Worm (Caenorhabditis elegans) whole organism, L3 larva: Measurements from ENCODE around the gene bus-5.

Experiments
- ZK546.5 ChIP-seq: sonication (generic microtip); optimal IDR thresholded peaks from 2 replicates; lab custom pipeline; 2017; ENCODE audit warnings: missing biosample characterization, missing genetic modification characterization
- egl-27 ChIP-seq: sonication (generic microtip); optimal IDR thresholded peaks from 4 replicates; lab custom pipeline; 2017; ENCODE audit warnings: missing biosample characterization, missing genetic modification reagents, missing genetic modification characterization
- elt-1 ChIP-seq: fragments of 150-350 bp; optimal IDR thresholded peaks from 2 replicates; lab custom pipeline; 2014; ENCODE audit warnings: missing biosample characterization, missing genetic modification characterization
- fkh-10 ChIP-seq: sonication (generic microtip); optimal IDR thresholded peaks from 2 replicates; lab custom pipeline; 2017; ENCODE audit warnings: missing biosample characterization, missing genetic modification reagents, missing genetic modification characterization
- lin-39 ChIP-seq: fragments of 150-350 bp; optimal IDR thresholded peaks from 2 replicates; lab custom pipeline; 2018; ENCODE audit warnings: missing biosample characterization, missing genetic modification reagents, missing genetic modification characterization
- nfya-1 ChIP-seq: sonication (generic microtip); optimal IDR thresholded peaks from 2 replicates; lab custom pipeline; 2017; ENCODE audit warnings: missing genetic modification characterization, mild to moderate bottlenecking, missing compliant biosample characterization, antibody characterized with exemption, moderate library complexity; ENCODE audit not compliant: insufficient read depth
- nhr-28 ChIP-seq: fragments of 150-350 bp; optimal IDR thresholded peaks from 2 replicates; lab custom pipeline; 2014; ENCODE audit warnings: missing biosample characterization, missing genetic modification characterization
- snpc-4 ChIP-seq: fragments of 150-350 bp; optimal IDR thresholded peaks from 2 replicates; lab custom pipeline; 2014; ENCODE audit warnings: missing biosample characterization, missing genetic modification characterization
- tbx-2 ChIP-seq: sonication (generic microtip); optimal IDR thresholded peaks from 2 replicates; lab custom pipeline; 2016; ENCODE audit warnings: mild to moderate bottlenecking, missing genetic modification characterization, missing compliant biosample characterization
- unc-62 ChIP-seq: fragments of 150-350 bp; sonication (generic microtip); optimal IDR thresholded peaks from 4 replicates; lab custom pipeline; 2014; ENCODE audit warnings: missing biosample characterization, missing genetic modification reagents, missing genetic modification characterization
- ztf-4 ChIP-seq: fragments of 150-350 bp; optimal IDR thresholded peaks from 2 replicates; lab custom pipeline; 2014; ENCODE audit warnings: missing biosample characterization, missing genetic modification characterization

DNA sequence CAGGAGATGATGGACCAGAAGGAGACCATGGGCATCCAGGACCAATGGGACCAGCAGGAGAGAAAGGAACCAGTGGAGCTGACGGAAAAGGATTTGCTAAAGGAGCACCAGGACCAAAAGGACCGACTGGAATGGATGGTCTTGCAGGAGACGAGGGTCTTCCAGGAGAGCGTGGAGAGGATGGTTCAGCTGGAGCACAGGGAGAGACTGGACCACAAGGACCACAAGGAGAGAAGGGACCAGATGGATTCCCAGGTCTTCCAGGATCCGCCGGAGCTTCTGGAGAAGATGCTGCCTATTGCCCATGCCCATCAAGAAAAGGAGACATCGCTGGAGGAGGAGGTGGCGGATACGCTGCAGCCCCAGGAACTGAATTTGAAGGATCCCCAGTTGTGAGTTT lies 18.8 kb downstream of the bus-5 start:
- no peak for TF ChIP-seq egl-27 (tag; lab: Kevin White, UChicago)
- TF ChIP-seq elt-1 (tag; lab: Kevin White, UChicago): no peak
- TF ChIP-seq snpc-4: no peak
- no peak for TF ChIP-seq ztf-4
- no peak for TF ChIP-seq lin-39
- TF ChIP-seq ZK546.5 (tag; lab: Kevin White, UChicago): no peak
- no peak for TF ChIP-seq unc-62
- no peak for TF ChIP-seq nfya-1 (tag; lab: Kevin White, UChicago)
- TF ChIP-seq nhr-28 (tag; lab: Kevin White, UChicago): no peak
- no peak for TF ChIP-seq tbx-2
- TF ChIP-seq fkh-10: no peak
